Worm (Caenorhabditis elegans): ENCODE data around the gene srt-42.

Gene srt-42

ce11 chrV:1845977-1846376 lies 38.7 kb downstream of the srt-42 start, which contains the start of gene T10B5.7:
TSS of gene T10B5.7 (plus strand) at chrV:1846201.
- TF ChIP-seq nhr-67 (tag; optimal IDR thresholded peaks at IDR 0.05) (no peak), daf-12 (tag; optimal IDR thresholded peaks at IDR 0.05) (no peak), pqm-1 (tag; optimal IDR thresholded peaks at IDR 0.05) (peak; percentile 46), elt-2 (tag; optimal IDR thresholded peaks at IDR 0.05) (peak; percentile 78)

ce11 chrV:1848590-1848989 lies 41.3 kb downstream of the srt-42 start:
- TF ChIP-seq nhr-12 (tag; optimal IDR thresholded peaks at IDR 0.05): no peak
- TF ChIP-seq aly-2 (tag; optimal IDR thresholded peaks at IDR 0.05): no peak
- no peak for TF ChIP-seq nhr-43 (tag; optimal IDR thresholded peaks at IDR 0.05; ENCODE audit: poor library complexity, severe bottlenecking)
- TF ChIP-seq nhr-28 (tag; optimal IDR thresholded peaks at IDR 0.05): no peak
- no peak for TF ChIP-seq pqm-1 (tag; optimal IDR thresholded peaks at IDR 0.05)
- no peak for TF ChIP-seq nhr-77 (tag; optimal IDR thresholded peaks at IDR 0.05)
- TF ChIP-seq sea-2 (GFP tag; optimal IDR thresholded peaks at IDR 0.05): no peak
- TF ChIP-seq mdl-1 (tag; optimal IDR thresholded peaks at IDR 0.05): no peak
- TF ChIP-seq fkh-10 (GFP tag; optimal IDR thresholded peaks at IDR 0.05): no peak
- TF ChIP-seq ztf-11 (tag; optimal IDR thresholded peaks at IDR 0.05): no peak
- TF ChIP-seq lsy-12 (tag; optimal IDR thresholded peaks at IDR 0.05): no peak
- TF ChIP-seq nhr-237 (tag; optimal IDR thresholded peaks at IDR 0.05): no peak
- TF ChIP-seq elt-2 (tag; optimal IDR thresholded peaks at IDR 0.05): no peak
- TF ChIP-seq hmg-11 (tag; optimal IDR thresholded peaks at IDR 0.05): no peak

ce11 chrV:1855087-1855486 lies 47.8 kb downstream of the srt-42 start:
- TF ChIP-seq lin-39 (tag; optimal IDR thresholded peaks at IDR 0.05) (peak; percentile 3), ceh-16 (tag; optimal IDR thresholded peaks at IDR 0.05) (no peak), fkh-10 (GFP tag; optimal IDR thresholded peaks at IDR 0.05) (no peak), nhr-12 (tag; optimal IDR thresholded peaks at IDR 0.05) (no peak), unc-62 (GFP tag; optimal IDR thresholded peaks at IDR 0.05) (no peak), nhr-237 (tag; optimal IDR thresholded peaks at IDR 0.05) (no peak), skn-1 (tag; optimal IDR thresholded peaks at IDR 0.05) (no peak), nhr-76 (tag; optimal IDR thresholded peaks at IDR 0.05) (no peak), eor-1 (tag; optimal IDR thresholded peaks at IDR 0.05) (no peak), lin-15B (tag; optimal IDR thresholded peaks at IDR 0.05) (no peak), nhr-25 (tag; optimal IDR thresholded peaks at IDR 0.05) (peak; percentile 52), nhr-77 (tag; optimal IDR thresholded peaks at IDR 0.05) (no peak), nhr-23 (tag; optimal IDR thresholded peaks at IDR 0.05) (peak; percentile 90), pqm-1 (tag; optimal IDR thresholded peaks at IDR 0.05) (no peak), ceh-28 (tag; optimal IDR thresholded peaks at IDR 0.05) (no peak), jun-1 (tag; optimal IDR thresholded peaks at IDR 0.05) (no peak)

ce11 chrV:1856176-1856575 lies 48.9 kb downstream of the srt-42 start, which contains the start of gene T10B5.10:
TSS of gene T10B5.10 (minus strand) at chrV:1856276.
- TF ChIP-seq nhr-237 (tag; optimal IDR thresholded peaks at IDR 0.05) (no peak), mml-1 (tag; optimal IDR thresholded peaks at IDR 0.05) (no peak), elt-3 (tag; optimal IDR thresholded peaks at IDR 0.05) (no peak), fkh-2 (tag; optimal IDR thresholded peaks at IDR 0.05) (no peak), egl-5 (tag; optimal IDR thresholded peaks at IDR 0.05) (no peak), nhr-43 (tag; optimal IDR thresholded peaks at IDR 0.05; ENCODE audit: poor library complexity, severe bottlenecking) (no peak), ceh-16 (tag; optimal IDR thresholded peaks at IDR 0.05) (no peak), ztf-4 (tag; optimal IDR thresholded peaks at IDR 0.05) (no peak), skn-1 (tag; optimal IDR thresholded peaks at IDR 0.05) (no peak), R02D3.7 (tag; optimal IDR thresholded peaks at IDR 0.05) (no peak), nhr-25 (tag; optimal IDR thresholded peaks at IDR 0.05) (no peak), lsy-12 (tag; optimal IDR thresholded peaks at IDR 0.05) (no peak), tbx-2 (tag; optimal IDR thresholded peaks at IDR 0.05) (no peak), nhr-28 (tag; optimal IDR thresholded peaks at IDR 0.05) (no peak), ceh-9 (tag; optimal IDR thresholded peaks at IDR 0.05) (no peak), unc-39 (tag; optimal IDR thresholded peaks at IDR 0.05) (no peak), mdl-1 (tag; optimal IDR thresholded peaks at IDR 0.05) (no peak), jun-1 (tag; optimal IDR thresholded peaks at IDR 0.05) (no peak), ama-1 (optimal IDR thresholded peaks at IDR 0.05) (no peak)
